Worm (Caenorhabditis elegans) whole organism, L4 larva: Measurements from ENCODE around the gene F36D3.14.
"Not testable (repeated sequence)": the region's sequence is repeated elsewhere in the genome, so short reads cannot be mapped to it uniquely, and the experiment has no call there.

ENCODE experiments used
- F10B5.3 ChIP-seq: sonication (generic microtip); optimal IDR thresholded peaks from 2 replicates; lab custom pipeline; 2016; ENCODE audit warnings: mild to moderate bottlenecking, missing genetic modification characterization, missing compliant biosample characterization
- F26F4.8 ChIP-seq: fragments of 200-800 bp; sonication (Bioruptor generic); conservative IDR thresholded peaks from 2 replicates; pipeline ENCODE4 v1.3.6; 2022; ENCODE audit warnings: missing genetic modification characterization, missing compliant biosample characterization
- ZK337.2 ChIP-seq: fragments of 200-800 bp; sonication (Bioruptor generic); IDR thresholded peaks from 2 replicates; pipeline ENCODE4 v1.3.6; 2022; ENCODE audit warnings: missing genetic modification reagents, missing genetic modification characterization, missing compliant biosample characterization
- ZK546.5 ChIP-seq, 2 experiments: sonication (generic microtip); optimal IDR thresholded peaks; 2 replicates each; lab custom pipeline; 2017; ENCODE audit warnings: missing biosample characterization in 2 of 2, missing genetic modification characterization in 2 of 2
- ceh-20 ChIP-seq: fragments of 200-800 bp; sonication (Bioruptor generic); IDR thresholded peaks from 2 replicates; pipeline ENCODE4 v1.3.6; 2022; ENCODE audit warnings: missing genetic modification reagents, missing genetic modification characterization, missing compliant biosample characterization
- ceh-28 ChIP-seq: fragments of 150-350 bp; optimal IDR thresholded peaks from 2 replicates; lab custom pipeline; 2014; ENCODE audit warnings: missing biosample characterization, missing genetic modification reagents, missing genetic modification characterization
- ceh-32 ChIP-seq: sonication (generic microtip); optimal IDR thresholded peaks from 2 replicates; lab custom pipeline; 2016; ENCODE audit warnings: mild to moderate bottlenecking, missing genetic modification characterization, missing compliant biosample characterization; ENCODE audit not compliant: poor library complexity
- ceh-82 ChIP-seq: sonication (generic microtip); optimal IDR thresholded peaks from 2 replicates; lab custom pipeline; 2017; ENCODE audit warnings: missing biosample characterization, missing genetic modification characterization
- dpl-1 ChIP-seq: fragments of 150-350 bp; optimal IDR thresholded peaks from 2 replicates; lab custom pipeline; 2014; ENCODE audit warnings: missing biosample characterization, missing genetic modification reagents, missing genetic modification characterization
- fos-1 ChIP-seq: fragments of 150-350 bp; optimal IDR thresholded peaks from 2 replicates; lab custom pipeline; 2014; ENCODE audit warnings: missing biosample characterization, missing genetic modification characterization
- gei-8 ChIP-seq: fragments of 200-800 bp; sonication (Bioruptor generic); optimal IDR thresholded peaks from 2 replicates; lab custom pipeline; 2018; ENCODE audit warnings: mild to moderate bottlenecking, missing genetic modification characterization, missing compliant biosample characterization
- hlh-30 ChIP-seq: sonication (generic microtip); optimal IDR thresholded peaks from 2 replicates; lab custom pipeline; 2017; ENCODE audit warnings: antibody characterized with exemption, mild to moderate bottlenecking, missing genetic modification characterization, missing compliant biosample characterization; ENCODE audit not compliant: insufficient read depth
- hmg-1.1 ChIP-seq: fragments of 200-800 bp; sonication (Bioruptor generic); IDR thresholded peaks from 2 replicates; pipeline ENCODE4 v1.3.6; 2022; ENCODE audit warnings: missing genetic modification reagents, missing genetic modification characterization, missing compliant biosample characterization
- lin-13 ChIP-seq: fragments of 150-350 bp; optimal IDR thresholded peaks from 2 replicates; lab custom pipeline; 2014; ENCODE audit warnings: missing biosample characterization, missing genetic modification reagents, missing genetic modification characterization
- lin-38 ChIP-seq: fragments of 200-800 bp; sonication (Bioruptor generic); IDR thresholded peaks from 2 replicates; pipeline ENCODE4 v1.3.6; 2022; ENCODE audit warnings: missing genetic modification reagents, missing genetic modification characterization, missing compliant biosample characterization
- lir-3 ChIP-seq: sonication (generic microtip); optimal IDR thresholded peaks from 2 replicates; lab custom pipeline; 2016; ENCODE audit warnings: mild to moderate bottlenecking, missing genetic modification characterization, missing compliant biosample characterization
- madf-5 ChIP-seq, 2 experiments: fragments of 200-800 bp; sonication (Bioruptor generic); IDR thresholded peaks; 2 replicates each; pipeline ENCODE4 v1.3.6; 2022; ENCODE audit warnings: missing compliant biosample characterization in 2 of 2, missing genetic modification characterization in 2 of 2
- mxl-2 ChIP-seq: fragments of 200-800 bp; sonication (Bioruptor generic); conservative IDR thresholded peaks from 2 replicates; pipeline ENCODE4 v1.3.6; 2022; ENCODE audit warnings: missing genetic modification reagents, missing genetic modification characterization, missing compliant biosample characterization
- nhr-11 ChIP-seq: fragments of 150-350 bp; optimal IDR thresholded peaks from 2 replicates; lab custom pipeline; 2014; ENCODE audit warnings: missing biosample characterization, missing genetic modification characterization
- nhr-25 ChIP-seq: sonication (generic microtip); optimal IDR thresholded peaks from 2 replicates; lab custom pipeline; 2017; ENCODE audit warnings: missing genetic modification characterization, mild to moderate bottlenecking, missing compliant biosample characterization, antibody characterized with exemption, moderate library complexity, borderline replicate concordance; ENCODE audit not compliant: insufficient read depth
- nhr-28 ChIP-seq: fragments of 150-350 bp; optimal IDR thresholded peaks from 2 replicates; lab custom pipeline; 2014; ENCODE audit warnings: missing biosample characterization, missing genetic modification characterization
- nhr-41 ChIP-seq: fragments of 200-800 bp; sonication (Bioruptor generic); IDR thresholded peaks from 2 replicates; pipeline ENCODE4 v1.3.6; 2022; ENCODE audit warnings: missing genetic modification reagents, missing genetic modification characterization, missing compliant biosample characterization
- nhr-48 ChIP-seq: sonication (generic microtip); optimal IDR thresholded peaks from 2 replicates; lab custom pipeline; 2016; ENCODE audit warnings: mild to moderate bottlenecking, missing genetic modification characterization, missing compliant biosample characterization
- nhr-76 ChIP-seq: fragments of 150-350 bp; optimal IDR thresholded peaks from 2 replicates; lab custom pipeline; 2014; ENCODE audit warnings: missing biosample characterization, missing genetic modification characterization
- pha-4 ChIP-seq, 2 experiments: fragments of 150-350 bp in 1 of 2; fragments of 200-800 bp in 1 of 2; sonication (Bioruptor generic) in 1 of 2; IDR thresholded peaks in 1 of 2; optimal IDR thresholded peaks in 1 of 2; 2 replicates each; pipeline versions ENCODE4 v1.3.6 to Lab custom; 2014 to 2022; ENCODE audit warnings: missing genetic modification characterization in 2 of 2, missing genetic modification reagents in 2 of 2, missing biosample characterization in 1 of 2, missing compliant biosample characterization in 1 of 2
- sdz-12 ChIP-seq: fragments of 200-800 bp; sonication (Bioruptor generic); optimal IDR thresholded peaks from 2 replicates; lab custom pipeline; 2018; ENCODE audit warnings: mild to moderate bottlenecking, missing genetic modification characterization, missing compliant biosample characterization
- set-16 ChIP-seq: fragments of 200-800 bp; sonication (Bioruptor generic); IDR thresholded peaks from 2 replicates; pipeline ENCODE4 v1.3.6; 2022; ENCODE audit warnings: missing genetic modification reagents, missing genetic modification characterization, missing compliant biosample characterization
- spr-1 ChIP-seq: sonication (generic microtip); optimal IDR thresholded peaks from 2 replicates; lab custom pipeline; 2016; ENCODE audit warnings: mild to moderate bottlenecking, missing genetic modification characterization, missing compliant biosample characterization
- tag-97 ChIP-seq: fragments of 200-800 bp; sonication (Bioruptor generic); IDR thresholded peaks from 2 replicates; pipeline ENCODE4 v1.3.6; 2022; ENCODE audit warnings: missing genetic modification characterization, missing compliant biosample characterization
- tra-1 ChIP-seq: fragments of 200-800 bp; sonication (Bioruptor generic); IDR thresholded peaks from 2 replicates; pipeline ENCODE4 v1.3.6; 2022; ENCODE audit warnings: missing genetic modification reagents, missing genetic modification characterization, missing compliant biosample characterization
- unc-62 ChIP-seq, 3 experiments: fragments of 150-350 bp in 1 of 3; sonication (generic microtip); optimal IDR thresholded peaks in 2 of 3; peaks in 1 of 3; 1 replicate in 1 of 3; 2 replicates in 2 of 3; lab custom pipeline; 2014 to 2017; ENCODE audit warnings: missing biosample characterization in 3 of 3, missing genetic modification characterization in 3 of 3, missing genetic modification reagents in 3 of 3, missing genotype in 1 of 3
- zag-1 ChIP-seq: fragments of 150-350 bp; optimal IDR thresholded peaks from 2 replicates; lab custom pipeline; 2014; ENCODE audit warnings: missing biosample characterization, missing genetic modification characterization
- zip-2 ChIP-seq: fragments of 150-350 bp; optimal IDR thresholded peaks from 2 replicates; lab custom pipeline; 2014; ENCODE audit warnings: missing biosample characterization, missing genetic modification characterization
- ztf-7 ChIP-seq: fragments of 150-350 bp; optimal IDR thresholded peaks from 2 replicates; lab custom pipeline; 2014; ENCODE audit warnings: missing biosample characterization, missing genetic modification characterization

Gene F36D3.14

ce11 chrV:16503164-16503563 is at the start of gene F36D3.14:
TSS of gene F36D3.14 (minus strand) at chrV:16503264.
- peak in 1 of 2 experiments; percentile 29 for TF ChIP-seq unc-62 (GFP tag; optimal IDR thresholded peaks at IDR 0.05 in 1 of 2; lab: Kevin White, UChicago)
- TF ChIP-seq unc-62 (tag; optimal IDR thresholded peaks at IDR 0.05; lab: Kevin White, UChicago): no peak
- TF ChIP-seq spr-1 (tag; lab: Kevin White, UChicago): no peak
- TF ChIP-seq, all 104 proteins: peak for 1

DNA sequence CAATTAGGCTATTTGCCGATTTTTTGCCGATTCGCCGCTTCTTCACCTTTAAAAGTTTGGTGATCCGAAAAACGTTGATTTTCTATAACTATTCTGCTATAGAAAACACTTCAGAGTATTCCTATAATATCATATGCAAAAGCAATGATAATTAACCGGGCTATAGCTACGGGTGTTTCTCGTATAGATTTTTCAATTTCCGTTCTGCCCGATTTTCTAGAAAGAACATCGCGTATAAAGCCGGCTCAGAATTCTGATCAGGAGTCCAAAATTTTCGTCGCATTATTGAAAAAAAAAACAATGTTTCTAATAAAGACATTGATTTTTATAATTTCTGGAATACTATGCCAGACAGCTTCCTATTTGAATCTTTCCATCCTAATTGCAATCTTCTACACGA is 47.6 kb upstream of the F36D3.14 start, which contains the start of gene srbc-65:
Gene srbc-65, plus strand, starts transcription at position 301 of the 400 bp plus-strand sequence.
- TF ChIP-seq lir-3 (tag; lab: Kevin White, UChicago) (no peak), sdz-12 (GFP tag; lab: Kevin White, UChicago) (no peak), nhr-48 (tag; lab: Kevin White, UChicago) (no peak), madf-5 (GFP tag; IDR thresholded peaks at IDR 0.05; lab: Robert Waterston, UW) (no peak), ceh-82 (tag; lab: Kevin White, UChicago) (no peak), ZK337.2 (GFP tag; lab: Robert Waterston, UW) (no peak), zip-2 (tag; lab: Kevin White, UChicago) (no peak), nhr-76 (tag; lab: Kevin White, UChicago) (no peak), lin-13 (no peak), F10B5.3 (tag; lab: Kevin White, UChicago) (no peak), lin-38 (no peak), nhr-28 (tag; lab: Kevin White, UChicago) (no peak)

DNA sequence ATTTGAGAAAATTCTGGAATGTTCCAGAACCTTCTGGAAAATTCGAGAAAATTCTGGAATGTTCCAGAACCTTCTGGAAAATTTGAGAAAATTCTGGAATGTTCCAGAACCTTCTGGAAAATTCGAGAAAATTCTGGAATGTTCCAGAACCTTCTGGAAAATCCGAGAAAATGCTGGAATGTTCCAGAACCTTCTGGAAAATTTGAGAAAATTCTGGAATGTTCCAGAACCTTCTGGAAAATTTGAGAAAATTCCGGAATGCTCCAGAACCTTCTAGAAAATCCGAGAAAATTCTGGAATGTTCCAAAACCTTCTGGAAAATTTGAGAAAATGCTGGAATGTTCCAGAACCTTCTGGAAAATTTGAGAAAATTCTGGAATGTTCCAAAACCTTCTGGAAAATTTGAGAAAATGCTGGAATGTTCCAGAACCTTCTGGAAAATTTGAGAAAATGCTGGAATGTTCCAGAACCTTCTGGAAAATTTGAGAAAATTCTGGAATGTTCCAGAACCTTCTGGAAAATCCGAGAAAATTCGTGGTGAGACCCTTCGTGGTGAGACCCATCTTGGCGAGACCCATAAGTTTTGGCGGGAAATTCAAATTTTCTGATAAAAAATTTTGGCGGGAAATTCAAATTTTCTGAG is 45.1 kb upstream of the F36D3.14 start:
- 0 out of 2 replicates have a peak, but pooled peaks have one; percentile 19 for TF ChIP-seq pha-4 (GFP tag; IDR thresholded peaks at IDR 0.05; lab: Robert Waterston, UW)
- not testable (repeated sequence) for TF ChIP-seq pha-4 (tag; optimal IDR thresholded peaks at IDR 0.05; lab: Kevin White, UChicago)
- TF ChIP-seq, all 104 proteins: peak for 1; not testable (repeated sequence) for 103

- TF ChIP-seq ceh-32 (tag; lab: Kevin White, UChicago) (no peak), tra-1 (GFP tag; lab: Robert Waterston, UW) (no peak), dpl-1 (no peak), set-16 (GFP tag; lab: Robert Waterston, UW) (no peak), lin-38 (0 out of 2 replicates have a peak, but pooled peaks have one; percentile 19)
Observed at ce11 chrV:16540657-16541056, 37.6 kb upstream of the F36D3.14 start.

DNA sequence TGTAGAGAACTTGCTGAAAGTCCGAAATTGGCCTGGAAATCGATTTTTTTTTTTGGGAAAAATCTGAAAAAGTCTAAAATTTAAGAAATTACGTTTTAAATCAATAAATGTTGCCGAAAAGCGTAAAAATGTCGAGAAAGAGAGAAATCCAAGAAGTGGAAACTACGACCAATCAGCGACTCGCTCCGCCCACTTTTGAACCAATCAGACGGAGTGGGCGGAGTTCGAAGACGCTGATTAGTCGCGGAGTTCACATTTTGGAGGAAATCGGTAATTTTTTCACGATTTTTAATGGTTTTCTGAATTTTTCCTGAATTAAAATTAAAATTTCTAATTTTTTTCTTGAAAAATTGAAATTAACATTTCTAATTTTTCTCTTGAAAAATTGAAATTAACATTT is 36.6 kb upstream of the F36D3.14 start:
- TF ChIP-seq nhr-25: no peak
- TF ChIP-seq zip-2 (tag; lab: Kevin White, UChicago): no peak
- no peak for TF ChIP-seq hlh-30 (tag; lab: Kevin White, UChicago)
- no peak for TF ChIP-seq nhr-41 (GFP tag; lab: Robert Waterston, UW)
- TF ChIP-seq fos-1 (tag; lab: Kevin White, UChicago): no peak
- TF ChIP-seq spr-1 (tag; lab: Kevin White, UChicago): no peak
- no peak for TF ChIP-seq lin-13
- no peak for TF ChIP-seq ZK546.5 (tag; optimal IDR thresholded peaks at IDR 0.05; lab: Kevin White, UChicago)
- TF ChIP-seq zag-1 (tag; lab: Kevin White, UChicago): no peak
- TF ChIP-seq nhr-11: no peak
- TF ChIP-seq mxl-2 (GFP tag; lab: Robert Waterston, UW): no peak
- no peak for TF ChIP-seq ztf-7
- no peak for TF ChIP-seq gei-8 (GFP tag; lab: Kevin White, UChicago)
- TF ChIP-seq ceh-28 (tag; lab: Kevin White, UChicago): no peak
- no peak for TF ChIP-seq hmg-1.1 (GFP tag; lab: Robert Waterston, UW)
- no peak for TF ChIP-seq sdz-12 (GFP tag; lab: Kevin White, UChicago)
- no peak for TF ChIP-seq tag-97
- TF ChIP-seq F26F4.8 (GFP tag; lab: Robert Waterston, UW): no peak
- TF ChIP-seq ceh-20 (GFP tag; lab: Robert Waterston, UW): no peak
